Fruit fly (Drosophila melanogaster) whole organism, wandering third instar larva: ENCODE results near the gene CG33128.
A peak's percentile ranks its signal among the peaks of the same experiment; 100 is the strongest.

Source experiments
- Abd-B ChIP-seq: fragments of >200 bp; optimal IDR thresholded peaks from 2 replicates; lab custom pipeline; 2017; ENCODE audit warnings: missing biosample characterization, missing genetic modification characterization
- CG32264 ChIP-seq: fragments of 200-800 bp; sonication (Bioruptor generic); optimal IDR thresholded peaks from 2 replicates; lab custom pipeline; 2016; ENCODE audit warnings: missing biosample characterization, missing genetic modification characterization
- CrebA ChIP-seq: fragments of 200-800 bp; sonication (Bioruptor generic); optimal IDR thresholded peaks from 2 replicates; lab custom pipeline; 2016; ENCODE audit warnings: missing biosample characterization, mild to moderate bottlenecking, missing genetic modification characterization, borderline replicate concordance
- Dfd ChIP-seq: fragments of >200 bp; optimal IDR thresholded peaks from 2 replicates; lab custom pipeline; 2017; ENCODE audit warnings: missing biosample characterization, missing genetic modification characterization
- Dif ChIP-seq: fragments of 200-275, 200-300 bp; sonication (Bioruptor generic); optimal IDR thresholded peaks from 2 replicates; lab custom pipeline; 2018; ENCODE audit warnings: missing biosample characterization, missing genetic modification characterization; ENCODE audit not compliant: partially characterized antibody
- HLH106 ChIP-seq: fragments of 200-800 bp; optimal IDR thresholded peaks from 3 replicates; lab custom pipeline; 2019; ENCODE audit warnings: missing biosample characterization, mild to moderate bottlenecking, missing genetic modification characterization, moderate library complexity
- Hnf4 ChIP-seq: fragments of 200-800 bp; sonication (Bioruptor generic); optimal IDR thresholded peaks from 2 replicates; lab custom pipeline; 2016; ENCODE audit warnings: missing biosample characterization, mild to moderate bottlenecking, missing genetic modification characterization
- Hr78 ChIP-seq: fragments of >200 bp; optimal IDR thresholded peaks from 2 replicates; lab custom pipeline; 2017; ENCODE audit warnings: missing biosample characterization, missing genetic modification characterization
- Mio ChIP-seq: sonication (Bioruptor generic); optimal IDR thresholded peaks from 2 replicates; lab custom pipeline; 2016; ENCODE audit warnings: missing biosample characterization, missing genetic modification characterization
- Myc ChIP-seq: fragments of >200 bp; optimal IDR thresholded peaks from 2 replicates; lab custom pipeline; 2017
- N ChIP-seq: fragments of >200 bp; optimal IDR thresholded peaks from 2 replicates; lab custom pipeline; 2018; ENCODE audit warnings: missing biosample characterization, missing external identifiers, missing genetic modification characterization
- OdsH ChIP-seq: fragments of 200-800 bp; sonication (Bioruptor generic); optimal IDR thresholded peaks from 2 replicates; lab custom pipeline; 2016; ENCODE audit warnings: missing biosample characterization, mild to moderate bottlenecking, missing genetic modification characterization
- Rel ChIP-seq, 2 experiments: fragments of 200-800 bp; sonication (Bioruptor generic) in 1 of 2; optimal IDR thresholded peaks; 2 replicates in 1 of 2; 3 replicates in 1 of 2; lab custom pipeline; 2016 to 2019; ENCODE audit warnings: mild to moderate bottlenecking in 2 of 2, missing biosample characterization in 2 of 2, missing genetic modification characterization in 2 of 2, moderate library complexity in 1 of 2
- Sp1 ChIP-seq: fragments of 200-800 bp; sonication (Bioruptor generic); optimal IDR thresholded peaks from 3 replicates; lab custom pipeline; 2019; ENCODE audit warnings: missing biosample characterization, mild to moderate bottlenecking, missing genetic modification characterization, moderate library complexity
- br ChIP-seq: fragments of 200-800 bp; sonication (Bioruptor generic); optimal IDR thresholded peaks from 2 replicates; lab custom pipeline; 2016; ENCODE audit warnings: missing biosample characterization, missing genetic modification characterization
- brk ChIP-seq: fragments of 200-800 bp; sonication (Bioruptor generic); optimal IDR thresholded peaks from 2 replicates; lab custom pipeline; 2016; ENCODE audit warnings: missing biosample characterization, mild to moderate bottlenecking, missing genetic modification characterization
- dl ChIP-seq, 2 experiments: fragments of 175-275, 200-275 bp in 1 of 2; fragments of 200-275 bp in 1 of 2; sonication (Bioruptor generic); optimal IDR thresholded peaks; lab custom pipeline; 2018; ENCODE audit warnings: mild to moderate bottlenecking in 2 of 2, missing biosample characterization in 2 of 2, missing genetic modification characterization in 2 of 2, moderate library complexity in 2 of 2; ENCODE audit not compliant: partially characterized antibody in 2 of 2, insufficient read depth in 1 of 2
- dmrt93B ChIP-seq: fragments of 200-800 bp; sonication (Bioruptor generic); optimal IDR thresholded peaks from 2 replicates; lab custom pipeline; 2018; ENCODE audit warnings: missing biosample characterization, mild to moderate bottlenecking, missing genetic modification characterization
- dsf ChIP-seq: sonication (Bioruptor generic); optimal IDR thresholded peaks from 2 replicates; lab custom pipeline; 2016; ENCODE audit warnings: missing biosample characterization, missing genetic modification characterization, borderline replicate concordance
- ey ChIP-seq: fragments of 200-800 bp; sonication (Bioruptor generic); optimal IDR thresholded peaks from 2 replicates; lab custom pipeline; 2016; ENCODE audit warnings: missing biosample characterization, missing genetic modification characterization
- foxo ChIP-seq, 2 experiments: fragments of 200-800 bp; sonication (Bioruptor generic); optimal IDR thresholded peaks; 2 replicates in 1 of 2; 3 replicates in 1 of 2; lab custom pipeline; 2016 to 2017; ENCODE audit warnings: missing biosample characterization in 2 of 2, missing genetic modification characterization in 2 of 2
- fru ChIP-seq: fragments of 200-800 bp; sonication (Bioruptor generic); optimal IDR thresholded peaks from 3 replicates; lab custom pipeline; 2016; ENCODE audit warnings: missing biosample characterization, mild to moderate bottlenecking, missing genetic modification characterization
- h ChIP-seq: fragments of 200-800 bp; sonication (Bioruptor generic); optimal IDR thresholded peaks from 3 replicates; lab custom pipeline; 2016; ENCODE audit warnings: missing biosample characterization, mild to moderate bottlenecking, missing genetic modification characterization
- jim ChIP-seq: fragments of 175-275, 200-325 bp; sonication (Bioruptor generic); optimal IDR thresholded peaks from 2 replicates; lab custom pipeline; 2016; ENCODE audit warnings: missing biosample characterization, mild to moderate bottlenecking, missing genetic modification characterization
- lola ChIP-seq: fragments of >200 bp; optimal IDR thresholded peaks from 2 replicates; lab custom pipeline; 2017; ENCODE audit warnings: missing biosample characterization, missing genetic modification characterization
- pan ChIP-seq: fragments of >200 bp; optimal IDR thresholded peaks from 2 replicates; lab custom pipeline; 2017
- psq ChIP-seq: fragments of 200-800 bp; sonication (Bioruptor generic); optimal IDR thresholded peaks from 3 replicates; lab custom pipeline; 2017; ENCODE audit warnings: missing biosample characterization, mild to moderate bottlenecking, missing genetic modification characterization, moderate library complexity
- rgr ChIP-seq: fragments of 200-800 bp; sonication (Bioruptor generic); optimal IDR thresholded peaks from 3 replicates; lab custom pipeline; 2016; ENCODE audit warnings: missing biosample characterization, mild to moderate bottlenecking, missing genetic modification characterization
- sage ChIP-seq: fragments of 200-800 bp; sonication (Bioruptor generic); optimal IDR thresholded peaks from 2 replicates; lab custom pipeline; 2016; ENCODE audit warnings: missing biosample characterization, mild to moderate bottlenecking, missing genetic modification characterization
- sv ChIP-seq: fragments of 200-800 bp; sonication (Bioruptor generic); optimal IDR thresholded peaks from 3 replicates; lab custom pipeline; 2016; ENCODE audit warnings: missing biosample characterization, missing genetic modification characterization
- woc ChIP-seq: sonication (Bioruptor generic); optimal IDR thresholded peaks from 2 replicates; lab custom pipeline; 2016; ENCODE audit warnings: missing biosample characterization, mild to moderate bottlenecking, missing genetic modification characterization

The CG33128 gene

DNA sequence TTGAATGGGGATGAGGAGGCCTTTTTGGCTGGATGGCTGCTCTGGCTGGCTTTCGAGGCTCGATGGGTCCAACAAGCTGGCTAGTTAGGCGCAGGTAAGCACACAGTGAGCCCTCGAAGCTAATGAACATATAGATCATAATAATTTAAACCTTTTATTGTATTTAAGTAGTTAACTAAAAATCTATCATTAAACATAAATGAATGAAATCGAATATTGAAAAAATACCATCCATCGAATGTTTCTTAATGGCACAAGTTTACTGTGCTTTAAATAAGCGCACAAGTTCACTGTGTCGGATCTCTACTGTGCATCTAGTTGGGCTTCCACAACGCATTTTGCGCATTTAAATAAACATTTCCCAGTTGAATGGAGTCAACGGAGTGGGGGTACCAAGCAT lies 34.5 kb upstream of the CG33128 start:
- TF ChIP-seq rgr (GFP tag; lab: Kevin White, UChicago) (peak; percentile 21), pan (no peak), dsf (GFP tag; lab: Kevin White, UChicago) (no peak), woc (GFP tag; lab: Kevin White, UChicago) (peak; percentile 36), Abd-B (GFP tag; lab: Kevin White, UChicago) (no peak), brk (GFP tag; lab: Kevin White, UChicago) (no peak), sage (no peak), Dfd (no peak), fru (GFP tag; lab: Kevin White, UChicago) (peak; percentile 16), HLH106 (tag; lab: Kevin White, UChicago) (peak; percentile 8), Mio (GFP tag; lab: Kevin White, UChicago) (no peak), foxo (GFP tag; optimal IDR thresholded peaks at IDR 0.05; lab: Kevin White, UChicago) (peak in 1 of 2 experiments; percentile 26), h (peak; percentile 13)

DNA sequence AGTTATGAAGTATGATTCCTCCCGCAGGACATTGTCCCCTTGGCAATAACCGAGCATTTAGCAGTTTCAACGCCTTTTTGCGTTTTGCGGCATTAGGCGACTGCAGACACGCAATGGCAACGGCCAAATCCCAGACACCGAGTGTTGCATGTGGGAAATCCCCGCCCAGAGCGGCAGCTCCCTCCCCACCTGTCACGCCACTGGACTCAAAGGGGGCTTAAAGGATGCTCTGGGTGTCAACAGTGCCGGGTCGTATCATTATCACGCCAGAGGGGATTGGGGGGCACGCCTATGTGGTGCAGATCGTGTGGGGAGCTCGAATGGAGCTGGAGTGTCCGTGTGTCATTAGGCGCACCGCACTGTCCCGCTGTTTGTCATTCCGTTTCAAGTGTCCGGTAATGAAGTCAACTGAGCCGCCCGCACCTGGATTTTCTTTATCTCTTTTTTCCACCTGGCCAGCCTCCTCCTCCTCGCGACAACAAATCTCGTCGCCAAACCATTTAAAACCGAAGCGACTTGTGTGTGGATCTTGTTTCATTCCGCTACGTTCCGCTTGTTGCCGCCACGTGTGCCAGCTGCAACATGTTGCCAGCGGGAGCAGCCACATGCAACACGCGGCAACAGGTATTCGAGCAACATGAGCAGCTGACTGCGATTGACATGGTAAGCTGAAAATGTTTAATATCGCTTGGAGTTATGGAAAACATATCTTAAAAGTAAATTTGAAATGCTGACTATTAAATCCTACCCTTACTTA lies 33.2 kb upstream of the CG33128 start:
- TF ChIP-seq foxo (GFP tag; optimal IDR thresholded peaks at IDR 0.05; lab: Kevin White, UChicago) (no peak), Dif (peak; percentile 10), jim (GFP tag; lab: Kevin White, UChicago) (no peak)

DNA sequence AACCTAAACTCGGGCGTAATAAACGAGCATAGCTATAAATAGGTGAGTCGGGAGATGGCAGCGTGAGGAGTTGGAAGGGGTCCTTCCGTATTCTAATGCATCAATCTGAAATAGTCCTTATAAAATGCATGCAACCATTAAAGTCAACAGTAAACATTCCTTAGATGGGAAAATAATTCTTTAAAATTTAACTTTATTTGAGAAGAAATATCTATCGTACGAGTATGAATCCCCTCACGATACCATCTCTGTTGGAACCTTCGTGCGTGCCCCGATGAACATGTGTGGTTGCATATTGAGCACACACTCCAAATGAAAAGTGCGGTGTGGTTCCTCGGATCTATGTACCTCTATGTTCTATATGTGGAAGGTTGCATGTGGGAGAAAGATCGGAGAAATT lies 31.7 kb upstream of the CG33128 start:
- TF ChIP-seq pan (no peak), woc (GFP tag; lab: Kevin White, UChicago) (no peak), Hr78 (GFP tag; lab: Kevin White, UChicago) (no peak), lola (GFP tag; lab: Kevin White, UChicago) (no peak), Hnf4 (GFP tag; lab: Kevin White, UChicago) (no peak), h (no peak), sv (peak; percentile 40)

DNA sequence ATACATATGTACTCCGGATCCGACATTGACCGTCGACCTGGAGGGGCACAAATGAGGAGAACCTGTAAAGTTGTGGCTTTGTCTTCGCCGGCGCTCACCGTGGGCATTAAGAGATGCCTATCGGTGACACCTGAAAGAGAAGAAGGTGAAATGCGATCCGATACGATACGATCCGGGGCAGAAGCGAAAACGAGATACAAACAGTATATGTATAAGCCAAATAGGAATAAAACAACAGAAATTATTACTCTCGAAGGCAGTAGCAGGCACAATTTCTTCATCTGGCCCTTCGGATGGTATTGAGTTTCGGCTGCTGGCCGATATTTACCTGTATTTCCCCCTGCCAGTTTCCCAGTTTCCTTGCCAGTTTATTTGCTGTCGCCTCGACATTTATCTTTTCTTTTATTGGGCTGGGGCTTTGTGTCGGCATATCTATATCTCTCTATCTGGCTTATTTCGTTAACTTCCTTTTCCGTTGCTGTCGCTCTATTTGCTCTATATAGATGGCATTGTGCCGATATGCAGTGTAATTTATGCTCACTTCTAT lies 30.4 kb upstream of the CG33128 start:
- no peak for TF ChIP-seq CrebA (GFP tag; lab: Kevin White, UChicago)
- TF ChIP-seq, all 38 proteins: peak for 0

DNA sequence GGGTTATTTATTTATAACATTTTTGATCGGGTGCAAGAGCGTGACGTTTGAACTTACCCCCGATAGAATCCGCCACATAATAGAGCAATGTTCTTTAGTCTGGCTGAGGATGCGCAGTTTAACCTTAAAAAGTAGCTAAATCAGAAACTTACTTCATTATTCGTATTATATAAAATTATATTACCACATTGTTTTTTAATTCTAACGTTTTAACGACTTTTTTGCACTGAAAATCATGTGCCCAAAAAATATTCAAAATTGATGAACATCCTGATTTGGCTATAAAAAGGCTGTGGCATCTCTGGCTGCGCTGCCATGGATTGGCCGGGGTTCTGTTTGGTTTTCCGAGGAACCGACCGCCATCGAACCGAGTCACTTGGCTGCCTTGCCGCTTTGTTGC lies 23.9 kb upstream of the CG33128 start:
- TF ChIP-seq h, result no peak
- TF ChIP-seq CrebA (GFP tag; lab: Kevin White, UChicago), result no peak
- TF ChIP-seq jim (GFP tag; lab: Kevin White, UChicago), result no peak
- TF ChIP-seq pan, result no peak
- peak; percentile 3 for TF ChIP-seq Myc (lab: Kevin White, UChicago)
- TF ChIP-seq, all 38 proteins: peak for 1

DNA sequence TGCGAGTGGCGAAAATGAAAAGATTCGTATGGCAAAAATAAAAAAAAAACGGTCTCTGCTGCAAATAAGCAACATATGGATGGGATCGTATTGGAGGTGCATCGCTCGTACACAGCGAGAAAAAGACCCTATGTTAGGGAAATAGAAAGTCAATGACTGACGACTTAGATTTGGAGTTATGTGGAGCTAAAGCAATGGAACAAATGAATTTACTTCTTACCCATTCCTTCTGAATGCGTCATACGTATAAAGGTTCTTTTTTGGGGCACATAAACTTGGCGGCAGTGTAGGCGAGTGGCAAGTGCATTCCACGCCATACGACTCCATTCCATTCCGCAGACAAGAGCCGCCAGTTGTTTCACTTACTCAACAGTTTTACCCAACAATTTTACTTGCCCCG lies 23.1 kb upstream of the CG33128 start:
- TF ChIP-seq woc (GFP tag; lab: Kevin White, UChicago), result peak; percentile 16
- TF ChIP-seq dl (GFP tag; optimal IDR thresholded peaks at IDR 0.05; lab: Kevin White, UChicago; ENCODE audit: insufficient read depth in 1 of 2, partially characterized antibody in 2 of 2), result no peak
- peak; percentile 58 for TF ChIP-seq OdsH (GFP tag; lab: Kevin White, UChicago)
- peak; percentile 17 for TF ChIP-seq CG32264 (GFP tag; lab: Kevin White, UChicago)
- peak in 1 of 2 experiments; percentile 72 for TF ChIP-seq foxo (GFP tag; optimal IDR thresholded peaks at IDR 0.05; lab: Kevin White, UChicago)
- TF ChIP-seq ey (GFP tag; lab: Kevin White, UChicago), result peak; percentile 71
- TF ChIP-seq N (GFP tag; lab: Kevin White, UChicago), result no peak
- TF ChIP-seq fru (GFP tag; lab: Kevin White, UChicago), result peak; percentile 71
- peak; percentile 66 for TF ChIP-seq br (GFP tag; lab: Kevin White, UChicago)
- peak; percentile 49 for TF ChIP-seq Sp1
- TF ChIP-seq Hnf4 (GFP tag; lab: Kevin White, UChicago), result peak; percentile 52
- TF ChIP-seq dmrt93B (GFP tag; lab: Kevin White, UChicago), result peak; percentile 46
- TF ChIP-seq Mio (GFP tag; lab: Kevin White, UChicago), result no peak
- TF ChIP-seq rgr (GFP tag; lab: Kevin White, UChicago), result peak; percentile 58
- TF ChIP-seq Rel (GFP tag; optimal IDR thresholded peaks at IDR 0.05; lab: Kevin White, UChicago), result no peak
- no peak for TF ChIP-seq Rel (tag; optimal IDR thresholded peaks at IDR 0.05; lab: Kevin White, UChicago)
- TF ChIP-seq HLH106 (tag; lab: Kevin White, UChicago), result peak; percentile 55
- TF ChIP-seq psq (GFP tag; lab: Kevin White, UChicago), result peak; percentile 29
- peak; percentile 25 for TF ChIP-seq sage
- peak; percentile 71 for TF ChIP-seq h
